Fruit fly (Drosophila melanogaster): ENCODE results near the gene bard.

bard gene

dm6 chr3R:18130720-18131119 is 49.9 kb downstream of the bard start:
- no peak for TF ChIP-seq noc (tag; optimal IDR thresholded peaks at IDR 0.05)
